Worm (Caenorhabditis elegans) whole organism, L1 larva: ENCODE measurements around the gene tat-3.
A peak's percentile ranks its signal among the peaks of the same experiment; 100 is the strongest.

Source experiments
- C34B4.2 ChIP-seq: sonication (generic microtip); optimal IDR thresholded peaks from 2 replicates; lab custom pipeline; 2017; ENCODE audit warnings: mild to moderate bottlenecking, missing genetic modification characterization, missing compliant biosample characterization
- aha-1 ChIP-seq: fragments of 150-350 bp; optimal IDR thresholded peaks from 2 replicates; lab custom pipeline; 2014; ENCODE audit warnings: missing biosample characterization, missing genetic modification characterization
- alr-1 ChIP-seq: fragments of 200-800 bp; sonication (Bioruptor generic); optimal IDR thresholded peaks from 2 replicates; lab custom pipeline; 2018; ENCODE audit warnings: borderline replicate concordance, mild to moderate bottlenecking, missing genetic modification characterization, missing compliant biosample characterization
- aly-2 ChIP-seq: fragments of 150-350 bp; optimal IDR thresholded peaks from 2 replicates; lab custom pipeline; 2014; ENCODE audit warnings: missing biosample characterization, missing genetic modification characterization
- blmp-1 ChIP-seq: fragments of 150-350 bp; optimal IDR thresholded peaks from 2 replicates; lab custom pipeline; 2014; ENCODE audit warnings: missing biosample characterization, missing genetic modification characterization
- ceh-88 ChIP-seq: fragments of 200-800 bp; sonication (Bioruptor generic); IDR thresholded peaks from 2 replicates; pipeline ENCODE4 v1.3.6; 2022; ENCODE audit warnings: missing genetic modification characterization, missing compliant biosample characterization
- ceh-90 ChIP-seq: sonication (generic microtip); optimal IDR thresholded peaks from 2 replicates; lab custom pipeline; 2016; ENCODE audit warnings: missing genetic modification characterization, missing compliant biosample characterization
- dsc-1 ChIP-seq: sonication (generic microtip); optimal IDR thresholded peaks from 2 replicates; lab custom pipeline; 2016; ENCODE audit warnings: mild to moderate bottlenecking, missing genetic modification characterization, missing compliant biosample characterization
- efl-1 ChIP-seq, 4 experiments: fragments of 150-350 bp; optimal IDR thresholded peaks in 3 of 4; peaks in 1 of 4; 1 replicate in 1 of 4; 2 replicates in 3 of 4; lab custom pipeline; 2014; ENCODE audit warnings: missing biosample characterization in 2 of 4, missing genetic modification characterization in 2 of 4, missing genetic modification reagents in 2 of 4
- efl-3 ChIP-seq: fragments of 200-800 bp; sonication (Bioruptor generic); optimal IDR thresholded peaks from 2 replicates; lab custom pipeline; 2018; ENCODE audit warnings: mild to moderate bottlenecking, missing genetic modification characterization, missing compliant biosample characterization
- egl-13 ChIP-seq: sonication (generic microtip); optimal IDR thresholded peaks from 2 replicates; lab custom pipeline; 2016; ENCODE audit warnings: missing genotype, missing genetic modification reagents, missing genetic modification characterization, missing compliant biosample characterization
- ets-5 ChIP-seq: fragments of 200-800 bp; sonication (Bioruptor generic); IDR thresholded peaks from 2 replicates; pipeline ENCODE4 v1.3.6; 2022; ENCODE audit warnings: missing genetic modification characterization, missing compliant biosample characterization
- fkh-4 ChIP-seq: sonication (generic microtip); optimal IDR thresholded peaks from 2 replicates; lab custom pipeline; 2016; ENCODE audit warnings: missing compliant biosample characterization, missing genetic modification characterization, borderline replicate concordance
- fos-1 ChIP-seq: fragments of 150-350 bp; optimal IDR thresholded peaks from 2 replicates; lab custom pipeline; 2014; ENCODE audit warnings: missing biosample characterization, missing genetic modification characterization
- grh-1 ChIP-seq: fragments of 200-800 bp; sonication (Bioruptor generic); IDR thresholded peaks from 2 replicates; pipeline ENCODE4 v1.3.6; 2022; ENCODE audit warnings: missing genetic modification reagents, missing genetic modification characterization, missing compliant biosample characterization
- hlh-17 ChIP-seq: fragments of 200-800 bp; sonication (Bioruptor generic); optimal IDR thresholded peaks from 2 replicates; lab custom pipeline; 2018; ENCODE audit warnings: missing genetic modification characterization, mild to moderate bottlenecking, missing compliant biosample characterization, moderate library complexity, borderline replicate concordance
- isw-1 ChIP-seq: fragments of 200-800 bp; sonication (Bioruptor generic); IDR thresholded peaks from 2 replicates; pipeline ENCODE4 v1.3.6; 2022; ENCODE audit warnings: missing genetic modification characterization, missing compliant biosample characterization
- lin-13 ChIP-seq: fragments of 150-350 bp; optimal IDR thresholded peaks from 2 replicates; lab custom pipeline; 2014; ENCODE audit warnings: missing biosample characterization, missing genetic modification reagents, missing genetic modification characterization
- lin-14 ChIP-seq: fragments of 200-800 bp; sonication (Bioruptor generic); optimal IDR thresholded peaks from 2 replicates; lab custom pipeline; 2018; ENCODE audit warnings: mild to moderate bottlenecking, missing genetic modification characterization, moderate library complexity, missing compliant biosample characterization
- lin-39 ChIP-seq: fragments of 150-350 bp; optimal IDR thresholded peaks from 2 replicates; lab custom pipeline; 2014; ENCODE audit warnings: missing biosample characterization, missing genetic modification reagents, missing genetic modification characterization
- mef-2 ChIP-seq: fragments of 150-350 bp; optimal IDR thresholded peaks from 2 replicates; lab custom pipeline; 2014; ENCODE audit warnings: missing biosample characterization, missing genetic modification characterization
- mep-1 ChIP-seq: fragments of 150-350 bp; optimal IDR thresholded peaks from 2 replicates; lab custom pipeline; 2014; ENCODE audit warnings: missing biosample characterization, missing genetic modification characterization
- nhr-12 ChIP-seq: sonication (generic microtip); optimal IDR thresholded peaks from 2 replicates; lab custom pipeline; 2017; ENCODE audit warnings: missing biosample characterization, missing genetic modification characterization
- nhr-77 ChIP-seq: fragments of 150-350 bp; optimal IDR thresholded peaks from 2 replicates; lab custom pipeline; 2014; ENCODE audit warnings: missing biosample characterization, missing genetic modification characterization
- nhr-85 ChIP-seq: sonication (generic microtip); peaks from one replicate; lab custom pipeline; 2016; ENCODE audit warnings: missing genetic modification characterization, inconsistent platforms, missing compliant biosample characterization
- nhr-90 ChIP-seq: sonication (generic microtip); optimal IDR thresholded peaks from 2 replicates; lab custom pipeline; 2016; ENCODE audit warnings: mild to moderate bottlenecking, missing genetic modification characterization, missing compliant biosample characterization; ENCODE audit not compliant: poor library complexity
- pag-3 ChIP-seq: sonication (generic microtip); optimal IDR thresholded peaks from 2 replicates; lab custom pipeline; 2017; ENCODE audit warnings: missing genetic modification characterization, mild to moderate bottlenecking, missing compliant biosample characterization, antibody characterized with exemption, borderline replicate concordance; ENCODE audit not compliant: insufficient read depth
- pax-3 ChIP-seq: fragments of 200-800 bp; sonication (Bioruptor generic); optimal IDR thresholded peaks from 2 replicates; lab custom pipeline; 2018; ENCODE audit warnings: mild to moderate bottlenecking, missing genetic modification characterization, moderate library complexity, missing compliant biosample characterization
- snpc-4 ChIP-seq: fragments of 150-350 bp; optimal IDR thresholded peaks from 2 replicates; lab custom pipeline; 2014; ENCODE audit warnings: missing biosample characterization, missing genetic modification characterization
- snu-23 ChIP-seq: sonication (generic microtip); optimal IDR thresholded peaks from 2 replicates; lab custom pipeline; 2016; ENCODE audit warnings: missing genetic modification characterization, missing compliant biosample characterization
- sox-4 ChIP-seq: sonication (generic microtip); optimal IDR thresholded peaks from 2 replicates; lab custom pipeline; 2016; ENCODE audit warnings: missing genetic modification characterization, missing compliant biosample characterization
- unc-86 ChIP-seq: sonication (generic microtip); optimal IDR thresholded peaks from 2 replicates; lab custom pipeline; 2016; ENCODE audit warnings: missing genetic modification characterization, missing compliant biosample characterization
- vab-15 ChIP-seq: sonication (generic microtip); optimal IDR thresholded peaks from 2 replicates; lab custom pipeline; 2017; ENCODE audit warnings: missing genotype, mild to moderate bottlenecking, missing genetic modification characterization, missing compliant biosample characterization
- zip-4 ChIP-seq: fragments of 200-800 bp; sonication (Bioruptor generic); optimal IDR thresholded peaks from 2 replicates; lab custom pipeline; 2018; ENCODE audit warnings: mild to moderate bottlenecking, missing genetic modification characterization, moderate library complexity, missing compliant biosample characterization
- ztf-11 ChIP-seq, 2 experiments: sonication (generic microtip); optimal IDR thresholded peaks; 2 replicates each; lab custom pipeline; 2016 to 2017; ENCODE audit warnings: missing genetic modification characterization in 2 of 2, missing biosample characterization in 1 of 2, missing compliant biosample characterization in 1 of 2

tat-3 gene

DNA sequence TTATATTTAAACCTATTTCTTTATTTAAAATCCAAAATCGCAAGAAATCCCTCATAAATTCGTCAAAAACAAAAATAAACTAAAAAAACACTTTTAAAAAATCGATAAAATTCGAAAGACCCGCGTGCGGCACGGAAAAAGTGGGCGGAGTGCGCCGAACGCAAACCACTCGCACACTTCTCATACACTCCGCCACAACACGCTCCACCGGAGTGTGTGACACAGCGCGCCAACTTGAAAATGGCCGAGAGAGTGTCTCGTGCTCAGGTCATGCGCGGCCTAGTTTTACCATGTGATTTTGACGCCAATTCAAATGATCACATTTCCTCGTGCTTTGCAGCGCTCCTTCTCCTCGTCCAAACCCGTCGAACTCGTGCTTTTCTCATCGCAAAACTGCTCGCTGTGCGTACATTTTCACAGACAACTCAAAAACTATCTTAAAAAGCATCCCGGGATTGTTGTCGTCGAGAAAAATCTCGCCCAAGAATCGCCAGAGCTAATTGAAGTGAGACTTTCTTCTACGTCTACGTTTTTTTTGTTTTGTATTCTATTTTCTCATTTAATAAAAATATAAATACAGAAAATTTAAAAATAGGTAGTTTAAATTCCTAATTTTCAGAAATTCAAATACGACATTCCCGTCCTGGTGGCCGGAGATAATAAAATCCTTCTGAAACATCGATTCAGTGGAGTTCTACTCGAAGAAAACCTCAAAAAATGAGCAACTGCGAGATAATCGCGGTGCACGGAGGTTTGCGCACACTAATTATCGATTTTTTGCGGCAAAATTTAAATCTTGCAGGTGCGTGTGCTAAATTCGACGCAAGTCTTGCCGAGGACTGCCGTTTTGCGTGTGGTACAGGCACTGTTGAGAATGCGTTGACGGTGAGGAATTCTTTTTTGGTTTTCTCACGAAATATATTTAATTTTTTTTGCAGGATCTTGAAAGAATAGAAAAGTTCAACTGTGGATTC is 28.8 kb upstream of the tat-3 start, which contains the start of gene tasp-1 (continued):
- peak; percentile 98 for TF ChIP-seq zip-4 (GFP tag; lab: Kevin White, UChicago)
- peak; percentile 89; the same call in 1 of the 2 replicates for TF ChIP-seq ets-5 (GFP tag; lab: Robert Waterston, UW)
- no peak for TF ChIP-seq alr-1 (tag; lab: Kevin White, UChicago)
- no peak for TF ChIP-seq hlh-17 (GFP tag; lab: Kevin White, UChicago)
- peak; percentile 84 for TF ChIP-seq ceh-90 (tag; lab: Kevin White, UChicago)
- peak; percentile 100 for TF ChIP-seq lin-14 (GFP tag; lab: Kevin White, UChicago)
- peak; percentile 99 for TF ChIP-seq grh-1 (GFP tag; lab: Robert Waterston, UW)
- TF ChIP-seq mef-2 (tag; lab: Kevin White, UChicago): peak; percentile 94
- peak; percentile 100 for TF ChIP-seq dsc-1 (tag; lab: Kevin White, UChicago)
- peak; percentile 99 for TF ChIP-seq fos-1 (tag; lab: Kevin White, UChicago)
- peak; percentile 98 for TF ChIP-seq mep-1 (tag; lab: Kevin White, UChicago)
- TF ChIP-seq pax-3 (tag; lab: Kevin White, UChicago): peak; percentile 100
- TF ChIP-seq egl-13 (tag; lab: Kevin White, UChicago): peak; percentile 100
- TF ChIP-seq, all 84 proteins: peak for 79

DNA sequence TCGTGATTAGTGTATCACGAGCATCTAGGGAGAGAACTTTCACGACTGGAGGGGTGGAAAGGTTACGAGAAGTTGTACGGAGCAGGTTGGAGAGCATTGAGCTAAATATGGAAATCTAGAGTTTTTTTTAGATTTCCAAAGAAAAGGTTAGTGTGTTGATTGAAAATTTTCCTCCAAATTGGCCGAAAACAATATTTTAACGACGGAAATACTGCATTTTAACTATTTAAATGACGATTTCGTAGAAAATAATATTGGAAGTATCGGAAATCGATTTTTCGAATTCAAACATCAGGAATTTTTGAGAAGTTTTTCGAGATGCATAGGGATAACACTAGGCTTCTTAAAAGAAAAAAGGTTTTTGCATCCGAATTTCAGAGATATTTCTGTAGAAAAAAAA is 27.9 kb upstream of the tat-3 start, which contains the start of gene K01G5.10:
Gene K01G5.10, minus strand, starts transcription at position 101 of the 400 bp plus-strand sequence.
- TF ChIP-seq mep-1 (tag; lab: Kevin White, UChicago): no peak
- TF ChIP-seq fos-1 (tag; lab: Kevin White, UChicago): no peak
- TF ChIP-seq lin-39 (tag; lab: Kevin White, UChicago): no peak
- TF ChIP-seq aha-1: no peak
- TF ChIP-seq unc-86: no peak
- no peak for TF ChIP-seq vab-15 (tag; lab: Kevin White, UChicago)
- no peak for TF ChIP-seq dsc-1 (tag; lab: Kevin White, UChicago)
- TF ChIP-seq lin-13 (GFP tag; lab: Kevin White, UChicago): no peak
- TF ChIP-seq nhr-12 (tag; lab: Kevin White, UChicago): no peak
- no peak for TF ChIP-seq efl-1 (optimal IDR thresholded peaks at IDR 0.05; lab: Kevin White, UChicago)
- no peak for TF ChIP-seq efl-1 (GFP tag; optimal IDR thresholded peaks at IDR 0.05 in 1 of 2; lab: Kevin White, UChicago)
- no peak for TF ChIP-seq aly-2
- no peak for TF ChIP-seq blmp-1
- no peak for TF ChIP-seq pag-3
- no peak for TF ChIP-seq nhr-85
- TF ChIP-seq efl-3 (GFP tag; lab: Kevin White, UChicago): no peak
- TF ChIP-seq sox-4 (tag; lab: Kevin White, UChicago): no peak
- TF ChIP-seq isw-1 (GFP tag; lab: Robert Waterston, UW): no peak
- TF ChIP-seq nhr-77 (tag; lab: Kevin White, UChicago): no peak
- no peak for TF ChIP-seq snu-23 (GFP tag; lab: Kevin White, UChicago)
- no peak for TF ChIP-seq snpc-4 (tag; lab: Kevin White, UChicago)

DNA sequence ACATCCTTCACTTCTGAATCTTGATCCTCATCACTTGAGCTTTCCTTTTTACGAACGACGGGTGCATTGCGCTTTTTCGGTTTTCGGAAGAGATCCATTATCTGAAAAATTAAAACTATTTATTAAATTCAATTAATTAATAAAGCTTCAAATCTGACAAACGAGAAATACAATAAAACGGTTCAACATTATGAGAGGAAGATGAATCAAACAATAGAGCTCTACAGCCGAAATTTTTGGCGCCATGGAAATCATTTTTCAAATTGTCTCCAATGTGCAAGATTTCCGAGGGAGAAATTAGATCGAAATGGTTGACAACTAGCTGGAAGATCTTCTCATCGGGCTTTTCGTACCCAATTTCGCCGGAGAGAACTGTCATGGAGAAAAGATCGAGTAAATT is 27.0 kb upstream of the tat-3 start, which contains the start of gene rnf-113:
Gene rnf-113, minus strand, starts transcription at position 101 of the 400 bp plus-strand sequence.
- no peak for TF ChIP-seq lin-39 (tag; lab: Kevin White, UChicago)
- TF ChIP-seq ceh-88 (GFP tag; lab: Robert Waterston, UW): no peak
- TF ChIP-seq C34B4.2 (tag; lab: Kevin White, UChicago): no peak
- TF ChIP-seq nhr-90: no peak
- TF ChIP-seq hlh-17 (GFP tag; lab: Kevin White, UChicago): no peak
- no peak for TF ChIP-seq nhr-77 (tag; lab: Kevin White, UChicago)
- no peak for TF ChIP-seq ztf-11 (tag; optimal IDR thresholded peaks at IDR 0.05; lab: Kevin White, UChicago)
- no peak for TF ChIP-seq fkh-4 (tag; lab: Kevin White, UChicago)
- no peak for TF ChIP-seq ets-5 (GFP tag; lab: Robert Waterston, UW)
- TF ChIP-seq, all 84 proteins: peak for 0
